Worm (Caenorhabditis elegans) whole organism, L1 larva: ENCODE results near the gene ppm-1.A.

Source experiments
- fkh-10 ChIP-seq: sonication (generic microtip); optimal IDR thresholded peaks from 2 replicates; lab custom pipeline; 2017; ENCODE audit warnings: missing biosample characterization, missing genetic modification reagents, missing genetic modification characterization
- lin-13 ChIP-seq: fragments of 150-350 bp; optimal IDR thresholded peaks from 2 replicates; lab custom pipeline; 2014; ENCODE audit warnings: missing biosample characterization, missing genetic modification reagents, missing genetic modification characterization
- lsy-2 ChIP-seq, 2 experiments: fragments of 150-350 bp; optimal IDR thresholded peaks; 2 replicates each; lab custom pipeline; 2014; ENCODE audit warnings: missing biosample characterization in 2 of 2, missing genetic modification characterization in 2 of 2
- nhr-237 ChIP-seq: fragments of 150-350 bp; optimal IDR thresholded peaks from 2 replicates; lab custom pipeline; 2014; ENCODE audit warnings: missing biosample characterization, missing genetic modification characterization
- nhr-28 ChIP-seq: fragments of 150-350 bp; optimal IDR thresholded peaks from 2 replicates; lab custom pipeline; 2014; ENCODE audit warnings: missing biosample characterization, missing genetic modification characterization
- nhr-76 ChIP-seq: sonication (generic microtip); optimal IDR thresholded peaks from 2 replicates; lab custom pipeline; 2017; ENCODE audit warnings: missing biosample characterization, missing genetic modification characterization
- nhr-77 ChIP-seq: fragments of 150-350 bp; optimal IDR thresholded peaks from 2 replicates; lab custom pipeline; 2014; ENCODE audit warnings: missing biosample characterization, missing genetic modification characterization
- unc-130 ChIP-seq: fragments of 150-350 bp; optimal IDR thresholded peaks from 2 replicates; lab custom pipeline; 2017; ENCODE audit warnings: missing biosample characterization, missing genetic modification characterization, inconsistent platforms
- unc-86 ChIP-seq: sonication (generic microtip); optimal IDR thresholded peaks from 2 replicates; lab custom pipeline; 2016; ENCODE audit warnings: missing genetic modification characterization, missing compliant biosample characterization

ce11 chrV:10539114-10539513, 2.9 kb upstream of the ppm-1.A start, which contains the start of gene F25D1.8:
- TF ChIP-seq fkh-10 (GFP tag; lab: Kevin White, UChicago) (no peak), nhr-237 (tag; lab: Kevin White, UChicago) (no peak), lin-13 (no peak), nhr-77 (tag; lab: Kevin White, UChicago) (no peak), unc-130 (tag; lab: Kevin White, UChicago) (no peak), nhr-28 (tag; lab: Kevin White, UChicago) (no peak), lsy-2 (tag; optimal IDR thresholded peaks at IDR 0.05; lab: Kevin White, UChicago) (no peak), nhr-76 (no peak), unc-86 (tag; lab: Kevin White, UChicago) (no peak)
